Worm (Caenorhabditis elegans) whole organism, mixed stage, embryonic: ENCODE results near the gene Y40B10A.9.
"Not testable (repeated sequence)": the region's sequence is repeated elsewhere in the genome, so short reads cannot be mapped to it uniquely, and the experiment has no call there.

Experiments
- bed-3 ChIP-seq: fragments of 200-800 bp; sonication (Bioruptor generic); optimal IDR thresholded peaks from 3 replicates; lab custom pipeline; 2018; ENCODE audit warnings: mild to moderate bottlenecking, missing genetic modification characterization, moderate library complexity, missing compliant biosample characterization
- ceh-39 ChIP-seq: fragments of 150-350 bp; optimal IDR thresholded peaks from 2 replicates; lab custom pipeline; 2014; ENCODE audit warnings: missing biosample characterization, missing genetic modification characterization
- ceh-43 ChIP-seq: fragments of 200-800 bp; sonication (Bioruptor generic); optimal IDR thresholded peaks from 2 replicates; lab custom pipeline; 2018; ENCODE audit warnings: mild to moderate bottlenecking, missing genetic modification characterization, moderate library complexity, missing compliant biosample characterization
- ceh-83 ChIP-seq: fragments of 200-800 bp; sonication (Bioruptor generic); optimal IDR thresholded peaks from 2 replicates; lab custom pipeline; 2018; ENCODE audit warnings: mild to moderate bottlenecking, missing genetic modification characterization, missing compliant biosample characterization
- ces-1 ChIP-seq: fragments of 150-350 bp; optimal IDR thresholded peaks from 2 replicates; lab custom pipeline; 2014; ENCODE audit warnings: missing biosample characterization, missing genetic modification reagents, missing genetic modification characterization
- drap-1 ChIP-seq: fragments of 200-800 bp; sonication (Bioruptor generic); optimal IDR thresholded peaks from 3 replicates; lab custom pipeline; 2018; ENCODE audit warnings: mild to moderate bottlenecking, missing genetic modification characterization, missing compliant biosample characterization
- elt-1 ChIP-seq: sonication (generic microtip); optimal IDR thresholded peaks from 2 replicates; lab custom pipeline; 2017; ENCODE audit warnings: missing genetic modification characterization, mild to moderate bottlenecking, missing compliant biosample characterization, antibody characterized with exemption, moderate library complexity, borderline replicate concordance; ENCODE audit not compliant: insufficient read depth
- elt-3 ChIP-seq: fragments of 150-350 bp; optimal IDR thresholded peaks from 2 replicates; lab custom pipeline; 2014; ENCODE audit warnings: missing biosample characterization, missing genetic modification characterization
- ham-2 ChIP-seq: fragments of 200-800 bp; sonication (Bioruptor generic); optimal IDR thresholded peaks from 2 replicates; lab custom pipeline; 2018; ENCODE audit warnings: mild to moderate bottlenecking, missing genetic modification characterization, missing compliant biosample characterization
- lin-13 ChIP-seq: fragments of 150-350 bp; optimal IDR thresholded peaks from 2 replicates; lab custom pipeline; 2014; ENCODE audit warnings: missing biosample characterization, missing genetic modification characterization
- lin-32 ChIP-seq: fragments of 200-800 bp; sonication (Bioruptor generic); optimal IDR thresholded peaks from 2 replicates; lab custom pipeline; 2018; ENCODE audit warnings: mild to moderate bottlenecking, missing genetic modification characterization, missing compliant biosample characterization
- lsy-2 ChIP-seq: fragments of 150-350 bp; optimal IDR thresholded peaks from 2 replicates; lab custom pipeline; 2014; ENCODE audit warnings: missing biosample characterization, missing genetic modification characterization
- mep-1 ChIP-seq: fragments of 150-350 bp; optimal IDR thresholded peaks from 2 replicates; lab custom pipeline; 2017; ENCODE audit warnings: missing biosample characterization, missing genetic modification reagents, missing genetic modification characterization, inconsistent platforms
- mls-2 ChIP-seq: sonication (generic microtip); optimal IDR thresholded peaks from 2 replicates; lab custom pipeline; 2016; ENCODE audit warnings: mild to moderate bottlenecking, missing genetic modification characterization, moderate library complexity, missing compliant biosample characterization
- nhr-12 ChIP-seq: fragments of 150-350 bp; optimal IDR thresholded peaks from 2 replicates; lab custom pipeline; 2014; ENCODE audit warnings: missing biosample characterization, missing genetic modification characterization
- nhr-2 ChIP-seq: fragments of 150-350 bp; optimal IDR thresholded peaks from 2 replicates; lab custom pipeline; 2014; ENCODE audit warnings: missing biosample characterization, missing genetic modification characterization
- nhr-28 ChIP-seq: fragments of 150-350 bp; optimal IDR thresholded peaks from 2 replicates; lab custom pipeline; 2014; ENCODE audit warnings: missing biosample characterization, missing genetic modification characterization
- nhr-76 ChIP-seq: sonication (generic microtip); optimal IDR thresholded peaks from 2 replicates; lab custom pipeline; 2017; ENCODE audit warnings: missing biosample characterization, missing genetic modification characterization
- sem-2 ChIP-seq: fragments of 200-800 bp; sonication (Bioruptor generic); optimal IDR thresholded peaks from 2 replicates; lab custom pipeline; 2018; ENCODE audit warnings: mild to moderate bottlenecking, missing genetic modification characterization, missing compliant biosample characterization
- snpc-4 ChIP-seq: fragments of 150-350 bp; optimal IDR thresholded peaks from 2 replicates; lab custom pipeline; 2014; ENCODE audit warnings: missing biosample characterization, missing genetic modification characterization
- sptf-1 ChIP-seq: sonication (generic microtip); optimal IDR thresholded peaks from 2 replicates; lab custom pipeline; 2017; ENCODE audit warnings: mild to moderate bottlenecking, missing genetic modification characterization, moderate library complexity, missing compliant biosample characterization
- tbx-8 ChIP-seq: fragments of 200-800 bp; sonication (Bioruptor generic); optimal IDR thresholded peaks from 2 replicates; lab custom pipeline; 2018; ENCODE audit warnings: mild to moderate bottlenecking, missing genetic modification characterization, moderate library complexity, missing compliant biosample characterization
- unc-120 ChIP-seq: sonication (generic microtip); optimal IDR thresholded peaks from 2 replicates; lab custom pipeline; 2017; ENCODE audit warnings: missing genetic modification characterization, missing compliant biosample characterization; ENCODE audit not compliant: poor library complexity, severe bottlenecking
- unc-62 ChIP-seq: fragments of 150-350 bp; optimal IDR thresholded peaks from 2 replicates; lab custom pipeline; 2014; ENCODE audit warnings: missing biosample characterization, missing genetic modification reagents, missing genetic modification characterization
- zip-8 ChIP-seq: fragments of 150-350 bp; optimal IDR thresholded peaks from 2 replicates; lab custom pipeline; 2014; ENCODE audit warnings: missing biosample characterization, missing genetic modification characterization
- ztf-11 ChIP-seq: fragments of 150-350 bp; optimal IDR thresholded peaks from 2 replicates; lab custom pipeline; 2014; ENCODE audit warnings: missing biosample characterization, missing genetic modification characterization

The Y40B10A.9 gene

DNA sequence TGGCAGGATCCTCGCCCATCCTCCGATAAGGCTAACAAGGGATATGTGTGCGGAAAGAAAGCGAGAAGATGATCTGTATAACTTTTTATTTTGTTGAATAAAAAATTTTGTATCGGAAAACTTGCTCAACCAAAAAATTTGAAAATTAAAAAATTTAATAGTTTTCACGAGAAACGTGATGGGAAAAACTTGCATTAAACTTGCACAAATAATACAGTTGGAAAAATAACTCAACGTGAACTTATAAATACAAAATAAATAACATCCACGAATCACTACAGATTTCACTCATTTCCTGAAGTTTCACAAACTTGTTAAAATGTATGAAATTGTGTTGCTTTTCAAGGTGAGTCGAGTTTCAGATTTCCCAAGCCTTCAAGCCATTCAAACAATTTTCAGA lies 26.3 kb upstream of the Y40B10A.9 start, which contains the start of gene F36F12.7:
Gene F36F12.7 (plus strand): TSS at position 301 of the 400 bp plus-strand sequence.
- TF ChIP-seq sptf-1 (tag; lab: Kevin White, UChicago) (no peak), ztf-11 (tag; lab: Kevin White, UChicago) (no peak), nhr-28 (tag; lab: Kevin White, UChicago) (no peak), lsy-2 (tag; lab: Kevin White, UChicago) (no peak), mep-1 (tag; lab: Kevin White, UChicago) (no peak)

DNA sequence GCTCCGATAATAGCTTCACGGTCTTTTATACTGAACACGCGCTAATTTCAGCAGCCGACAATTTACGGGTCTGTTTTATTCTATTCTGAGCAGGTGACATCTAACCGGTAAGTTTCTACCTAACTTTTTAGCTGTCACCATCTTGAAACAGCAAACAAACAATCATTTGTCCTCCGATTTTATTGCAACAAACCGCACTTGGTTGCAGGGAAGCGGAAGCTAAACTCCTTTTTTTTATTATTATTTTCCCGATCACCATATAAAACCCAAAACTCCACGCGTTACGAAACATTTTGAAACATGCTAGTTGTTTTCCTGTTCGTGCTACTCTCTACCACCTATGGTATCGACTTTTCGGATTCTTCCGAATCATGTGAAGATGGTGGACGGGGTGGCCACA lies 24.9 kb upstream of the Y40B10A.9 start, which contains the start of gene clec-208:
Gene clec-208 (plus strand): TSS at position 301 of the 400 bp plus-strand sequence.
- TF ChIP-seq unc-120 (tag; lab: Kevin White, UChicago): no peak
- TF ChIP-seq ceh-43 (GFP tag; lab: Kevin White, UChicago): no peak
- TF ChIP-seq drap-1 (GFP tag; lab: Kevin White, UChicago): no peak
- TF ChIP-seq snpc-4 (tag; lab: Kevin White, UChicago): no peak
- TF ChIP-seq lin-13: no peak
- no peak for TF ChIP-seq nhr-12 (tag; lab: Kevin White, UChicago)
- TF ChIP-seq ztf-11 (tag; lab: Kevin White, UChicago): no peak
- no peak for TF ChIP-seq lin-32 (GFP tag; lab: Kevin White, UChicago)
- TF ChIP-seq elt-3 (tag; lab: Kevin White, UChicago): no peak
- TF ChIP-seq sptf-1 (tag; lab: Kevin White, UChicago): no peak
- TF ChIP-seq nhr-76 (tag; lab: Kevin White, UChicago): no peak
- no peak for TF ChIP-seq zip-8 (tag; lab: Kevin White, UChicago)
- no peak for TF ChIP-seq mls-2 (tag; lab: Kevin White, UChicago)
- TF ChIP-seq bed-3 (GFP tag; lab: Kevin White, UChicago): no peak

DNA sequence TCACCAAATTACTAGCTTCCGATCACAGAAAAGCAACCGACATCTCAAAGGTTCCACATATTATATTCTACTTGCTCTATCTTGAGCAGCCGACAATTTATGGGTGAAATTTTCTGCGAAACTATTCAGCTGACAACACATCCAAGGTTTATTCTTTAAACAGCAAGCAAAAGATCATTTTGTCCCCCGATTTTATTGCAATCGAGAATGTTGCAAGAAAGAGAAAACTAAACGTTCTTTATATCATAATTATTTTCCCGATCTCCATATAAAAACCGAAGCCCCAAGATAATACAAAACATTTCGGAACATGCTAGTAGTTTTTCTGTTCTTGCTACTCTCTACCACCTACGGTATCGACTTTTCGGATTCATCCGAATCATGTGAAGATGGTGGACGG lies 23.1 kb upstream of the Y40B10A.9 start, which contains the start of gene clec-207:
Gene clec-207 (plus strand): TSS at position 301 of the 400 bp plus-strand sequence.
- TF ChIP-seq ceh-39 (tag; lab: Kevin White, UChicago) (no peak), snpc-4 (tag; lab: Kevin White, UChicago) (no peak), zip-8 (tag; lab: Kevin White, UChicago) (no peak), elt-1 (no peak), tbx-8 (GFP tag; lab: Kevin White, UChicago) (no peak), ceh-83 (no peak), nhr-2 (tag; lab: Kevin White, UChicago) (no peak), ces-1 (no peak), ceh-43 (GFP tag; lab: Kevin White, UChicago) (no peak), ztf-11 (tag; lab: Kevin White, UChicago) (no peak), unc-62 (GFP tag; lab: Kevin White, UChicago) (no peak)

DNA sequence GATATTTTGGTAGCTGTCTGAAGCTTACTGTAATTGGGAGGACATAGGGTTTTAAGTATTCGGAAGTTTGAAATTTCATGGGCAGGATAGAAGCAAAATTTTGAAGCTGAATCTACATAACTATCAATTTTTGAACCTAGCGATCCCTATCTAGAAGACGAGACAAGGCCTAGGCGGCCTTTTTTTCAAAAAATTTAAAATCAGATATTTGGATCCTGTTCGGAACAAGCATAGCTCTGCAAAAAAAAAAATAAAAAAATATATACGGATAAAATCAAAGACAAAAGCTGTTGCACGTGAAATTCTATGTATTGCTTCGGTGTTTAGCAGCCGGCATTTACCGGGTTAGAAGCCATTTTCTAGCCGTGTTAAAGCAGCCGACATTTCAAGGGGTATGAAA lies 22.5 kb upstream of the Y40B10A.9 start, which contains the start of gene F36F12.2:
Gene F36F12.2 (minus strand): TSS at position 101 of the 400 bp plus-strand sequence.
- TF ChIP-seq sem-2 (GFP tag; lab: Kevin White, UChicago): no peak
- no peak for TF ChIP-seq ceh-39 (tag; lab: Kevin White, UChicago)
- no peak for TF ChIP-seq bed-3 (GFP tag; lab: Kevin White, UChicago)
- TF ChIP-seq, all 35 proteins: peak for 0

DNA sequence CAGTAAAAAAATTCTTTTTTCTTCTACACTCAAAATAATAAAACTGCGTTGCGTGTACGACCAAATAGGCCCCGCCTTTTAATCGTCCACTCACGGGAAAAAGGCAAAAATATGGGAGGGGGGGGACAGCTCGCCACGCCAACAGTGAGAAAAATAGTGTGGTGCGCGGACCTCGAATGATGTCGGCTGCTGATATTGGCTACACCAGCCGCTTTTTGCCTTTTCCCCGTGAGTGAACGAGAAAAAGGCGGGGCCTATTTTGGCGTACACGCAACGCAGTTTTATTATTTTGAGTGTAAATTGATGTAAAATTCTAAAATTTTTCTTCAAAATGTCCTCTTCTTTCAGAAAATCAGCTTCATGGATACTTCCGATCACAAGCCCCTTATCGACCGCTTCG lies 17.6 kb upstream of the Y40B10A.9 start, which contains the start of gene ztf-28:
Gene ztf-28 (plus strand): TSS at position 349 of the 400 bp plus-strand sequence.
- TF ChIP-seq ceh-83; zip-8 (tag; lab: Kevin White, UChicago); drap-1 (GFP tag; lab: Kevin White, UChicago): not testable (repeated sequence)
- TF ChIP-seq, all 35 proteins: peak for 0; not testable (repeated sequence) for 35

DNA sequence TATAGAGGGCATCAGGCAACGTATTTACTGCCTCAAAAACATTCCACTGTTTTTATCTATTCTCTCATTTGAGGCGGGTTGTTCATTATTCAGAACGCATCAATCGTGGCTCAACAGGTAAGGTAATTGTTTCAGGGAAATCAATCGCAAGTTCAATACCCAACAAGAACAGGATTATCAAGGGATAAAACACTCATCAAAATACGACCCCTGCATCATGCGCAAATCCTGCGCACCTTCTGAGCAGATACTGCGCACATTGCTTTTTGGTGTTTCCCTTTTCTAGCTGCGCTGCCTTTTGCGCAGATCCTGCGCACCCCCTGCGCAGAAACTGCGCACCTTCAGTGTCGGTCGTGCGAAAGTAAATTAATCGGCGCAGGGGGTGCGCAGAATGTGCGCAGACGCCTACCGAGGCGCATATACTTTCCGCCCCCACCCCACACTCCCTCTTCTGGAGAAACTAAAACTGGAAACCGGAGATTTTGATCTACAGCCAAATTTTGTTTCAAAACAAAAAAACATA lies 13.1 kb upstream of the Y40B10A.9 start, which contains the start of gene F36F12.3:
Gene F36F12.3 (plus strand): TSS at position 51 of the 523 bp plus-strand sequence.
- not testable (repeated sequence) for TF ChIP-seq lsy-2 (tag; lab: Kevin White, UChicago); ham-2 (GFP tag; lab: Kevin White, UChicago); unc-62 (GFP tag; lab: Kevin White, UChicago)
